Fruit fly (Drosophila melanogaster): ENCODE data around the gene CG6431.

CG6431 gene

dm6 chr2L:10748218-10748617, 24.2 kb downstream of the CG6431 start:
- TF ChIP-seq noc (tag; optimal IDR thresholded peaks at IDR 0.05): no peak

- no peak for TF ChIP-seq noc (tag; optimal IDR thresholded peaks at IDR 0.05)
Measured at dm6 chr2L:10749607-10750467, 25.8 kb downstream of the CG6431 start.

dm6 chr2L:10750915-10751612, 27.1 kb downstream of the CG6431 start:
- TF ChIP-seq noc (tag; optimal IDR thresholded peaks at IDR 0.05): no peak

dm6 chr2L:10751879-10752620, 28.0 kb downstream of the CG6431 start:
- TF ChIP-seq noc (tag; optimal IDR thresholded peaks at IDR 0.05): no peak

dm6 chr2L:10752668-10753067, 28.7 kb downstream of the CG6431 start:
- TF ChIP-seq noc (tag; optimal IDR thresholded peaks at IDR 0.05): no peak

- no peak for TF ChIP-seq noc (tag; optimal IDR thresholded peaks at IDR 0.05)
Measured at dm6 chr2L:10753618-10754017, 29.6 kb downstream of the CG6431 start.

- no peak for TF ChIP-seq noc (tag; optimal IDR thresholded peaks at IDR 0.05)
Measured at dm6 chr2L:10754599-10754998, 30.6 kb downstream of the CG6431 start.

- no peak for TF ChIP-seq noc (tag; optimal IDR thresholded peaks at IDR 0.05)
Measured at dm6 chr2L:10756049-10756448, 32.0 kb downstream of the CG6431 start, which contains the start of gene CG17124. TSS of gene CG17124 (minus strand) at chr2L:10756325.

- TF ChIP-seq noc (tag; optimal IDR thresholded peaks at IDR 0.05): no peak
Measured at dm6 chr2L:10757038-10757685, 33.2 kb downstream of the CG6431 start.

dm6 chr2L:10759624-10760023, 35.6 kb downstream of the CG6431 start:
- TF ChIP-seq noc (tag; optimal IDR thresholded peaks at IDR 0.05): no peak

dm6 chr2L:10760422-10761166, 36.6 kb downstream of the CG6431 start, which contains the start of gene CG6495:
TSS of gene CG6495 (plus strand) at chr2L:10761116.
- no peak for TF ChIP-seq noc (tag; optimal IDR thresholded peaks at IDR 0.05)

dm6 chr2L:10767597-10768188, 43.7 kb downstream of the CG6431 start, which contains the start of gene Ubc2:
TSS of gene Ubc2 (minus strand) at chr2L:10768006.
- TF ChIP-seq noc (tag; optimal IDR thresholded peaks at IDR 0.05): no peak

- TF ChIP-seq noc (tag; optimal IDR thresholded peaks at IDR 0.05): no peak
Measured at dm6 chr2L:10769708-10770107, 45.7 kb downstream of the CG6431 start, which contains the start of gene CG6724. TSS of gene CG6724 (minus strand) at chr2L:10769952.

dm6 chr2L:10770568-10770967, 46.6 kb downstream of the CG6431 start, which contains the start of gene CG17127:
TSS of gene CG17127 (plus strand) at chr2L:10770868.
- TF ChIP-seq noc (tag; optimal IDR thresholded peaks at IDR 0.05): no peak
